Worm (Caenorhabditis elegans) whole organism, L1 larva: ENCODE data around the gene spig-3.

Experiments used
- C04F5.9 ChIP-seq: sonication (generic microtip); optimal IDR thresholded peaks from 2 replicates; lab custom pipeline; 2016; ENCODE audit warnings: missing genetic modification characterization, missing compliant biosample characterization
- C16A3.4 ChIP-seq: fragments of 150-350 bp; optimal IDR thresholded peaks from 2 replicates; lab custom pipeline; 2014; ENCODE audit warnings: missing biosample characterization, missing genetic modification characterization
- Y116A8C.19 ChIP-seq: sonication (generic microtip); optimal IDR thresholded peaks from 2 replicates; lab custom pipeline; 2016; ENCODE audit warnings: missing compliant biosample characterization, missing genetic modification characterization, borderline replicate concordance
- dpl-1 ChIP-seq, 3 experiments: fragments of 150-350 bp in 2 of 3; sonication (generic microtip) in 1 of 3; optimal IDR thresholded peaks; 2 replicates each; lab custom pipeline; 2014 to 2017; ENCODE audit warnings: missing biosample characterization in 3 of 3, missing genetic modification characterization in 3 of 3, missing genetic modification reagents in 3 of 3
- hlh-17 ChIP-seq: fragments of 200-800 bp; sonication (Bioruptor generic); optimal IDR thresholded peaks from 2 replicates; lab custom pipeline; 2018; ENCODE audit warnings: missing genetic modification characterization, mild to moderate bottlenecking, missing compliant biosample characterization, moderate library complexity, borderline replicate concordance
- lsy-2 ChIP-seq, 2 experiments: fragments of 150-350 bp; optimal IDR thresholded peaks; 2 replicates each; lab custom pipeline; 2014; ENCODE audit warnings: missing biosample characterization in 2 of 2, missing genetic modification characterization in 2 of 2
- nhr-19 ChIP-seq: fragments of 200-800 bp; sonication (Bioruptor generic); conservative IDR thresholded peaks from 2 replicates; pipeline ENCODE4 v1.3.6; 2022; ENCODE audit warnings: missing genetic modification characterization, missing compliant biosample characterization
- nhr-20 ChIP-seq: sonication (generic microtip); optimal IDR thresholded peaks from 2 replicates; lab custom pipeline; 2016; ENCODE audit warnings: mild to moderate bottlenecking, missing genetic modification characterization, missing compliant biosample characterization
- nhr-237 ChIP-seq: fragments of 150-350 bp; optimal IDR thresholded peaks from 2 replicates; lab custom pipeline; 2014; ENCODE audit warnings: missing biosample characterization, missing genetic modification characterization
- nhr-71 ChIP-seq: sonication (generic microtip); optimal IDR thresholded peaks from 2 replicates; lab custom pipeline; 2016; ENCODE audit warnings: mild to moderate bottlenecking, missing genetic modification characterization, moderate library complexity, missing compliant biosample characterization
- skn-1 ChIP-seq: fragments of 150-350 bp; optimal IDR thresholded peaks from 2 replicates; lab custom pipeline; 2014; ENCODE audit warnings: missing biosample characterization, missing genetic modification characterization
- snpc-4 ChIP-seq: fragments of 150-350 bp; optimal IDR thresholded peaks from 2 replicates; lab custom pipeline; 2014; ENCODE audit warnings: missing biosample characterization, missing genetic modification characterization
- unc-62 ChIP-seq: fragments of 150-350 bp; optimal IDR thresholded peaks from 2 replicates; lab custom pipeline; 2014; ENCODE audit warnings: missing biosample characterization, missing genetic modification reagents, missing genetic modification characterization
- unc-98 ChIP-seq: fragments of 200-800 bp; sonication (Bioruptor generic); IDR thresholded peaks from 2 replicates; pipeline ENCODE4 v1.3.6; 2022; ENCODE audit warnings: missing genetic modification characterization, missing compliant biosample characterization
- xbp-1 ChIP-seq: sonication (generic microtip); optimal IDR thresholded peaks from 2 replicates; lab custom pipeline; 2016; ENCODE audit warnings: missing genetic modification characterization, missing compliant biosample characterization
- ztf-11 ChIP-seq, 2 experiments: sonication (generic microtip); optimal IDR thresholded peaks; 2 replicates each; lab custom pipeline; 2016 to 2017; ENCODE audit warnings: missing genetic modification characterization in 2 of 2, missing biosample characterization in 1 of 2, missing compliant biosample characterization in 1 of 2
- ztf-4 ChIP-seq: fragments of 150-350 bp; optimal IDR thresholded peaks from 2 replicates; lab custom pipeline; 2014; ENCODE audit warnings: missing biosample characterization, missing genetic modification characterization

spig-3 gene

ce11 chrV:14252025-14252424 is 47.4 kb downstream of the spig-3 start, which contains the start of gene K02E11.5:
Gene K02E11.5, plus strand, starts transcription at chrV:14252325.
- TF ChIP-seq Y116A8C.19 (no peak), unc-62 (GFP tag; lab: Kevin White, UChicago) (no peak), hlh-17 (no peak), ztf-11 (tag; optimal IDR thresholded peaks at IDR 0.05; lab: Kevin White, UChicago) (no peak), snpc-4 (no peak), nhr-237 (no peak), nhr-71 (no peak), skn-1 (tag; lab: Kevin White, UChicago) (no peak), C04F5.9 (tag; lab: Kevin White, UChicago) (no peak), unc-98 (no peak), xbp-1 (tag; lab: Kevin White, UChicago) (no peak), nhr-19 (GFP tag; lab: Robert Waterston, UW) (no peak), lsy-2 (tag; optimal IDR thresholded peaks at IDR 0.05; lab: Kevin White, UChicago) (no peak), C16A3.4 (tag; lab: Kevin White, UChicago) (no peak), dpl-1 (GFP tag; optimal IDR thresholded peaks at IDR 0.05; lab: Kevin White, UChicago) (no peak), ztf-4 (tag; lab: Kevin White, UChicago) (no peak), nhr-20 (tag; lab: Kevin White, UChicago) (no peak)
